Worm (Caenorhabditis elegans): ENCODE data around the gene srw-139.

Gene srw-139

DNA sequence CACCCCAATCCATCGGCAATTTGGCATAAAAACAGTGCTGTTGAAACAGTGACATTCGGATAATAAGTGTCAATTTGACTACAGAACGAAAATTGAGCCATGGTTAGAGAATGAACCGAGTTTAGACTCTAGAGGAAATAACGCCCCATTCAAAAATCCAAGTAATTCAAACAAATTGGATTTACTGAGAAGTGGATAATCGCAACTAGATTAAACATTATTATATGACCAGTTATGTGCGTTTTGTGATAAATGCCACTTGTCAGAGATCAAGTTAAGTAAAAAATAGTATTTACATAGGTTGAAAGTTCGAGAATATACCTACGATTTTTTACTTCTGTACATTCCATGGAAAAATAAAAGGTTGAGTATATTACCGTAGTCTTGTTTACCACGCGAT is at the start of gene srw-139:
srw-139 (minus strand) TSS at position 101 of the 400 bp plus-strand sequence.
- TF ChIP-seq lsy-12 (tag; optimal IDR thresholded peaks at IDR 0.05) (no peak), aly-2 (tag; optimal IDR thresholded peaks at IDR 0.05) (no peak), nhr-76 (tag; optimal IDR thresholded peaks at IDR 0.05) (no peak), sea-2 (GFP tag; optimal IDR thresholded peaks at IDR 0.05) (no peak), fos-1 (tag; optimal IDR thresholded peaks at IDR 0.05) (no peak), elt-1 (tag; optimal IDR thresholded peaks at IDR 0.05) (no peak), ceh-9 (tag; optimal IDR thresholded peaks at IDR 0.05) (no peak), snpc-4 (tag; optimal IDR thresholded peaks at IDR 0.05) (no peak), lin-15B (tag; optimal IDR thresholded peaks at IDR 0.05) (no peak), daf-12 (tag; optimal IDR thresholded peaks at IDR 0.05) (no peak), ZK546.5 (tag; optimal IDR thresholded peaks at IDR 0.05) (no peak), nhr-25 (tag; optimal IDR thresholded peaks at IDR 0.05) (no peak), elt-2 (tag; optimal IDR thresholded peaks at IDR 0.05) (no peak), nfya-1 (tag; optimal IDR thresholded peaks at IDR 0.05; ENCODE audit: insufficient read depth) (no peak), fkh-2 (tag; optimal IDR thresholded peaks at IDR 0.05) (no peak), ceh-16 (tag; optimal IDR thresholded peaks at IDR 0.05) (no peak), pqm-1 (tag; optimal IDR thresholded peaks at IDR 0.05) (no peak), fkh-10 (GFP tag; optimal IDR thresholded peaks at IDR 0.05) (no peak), nhr-77 (tag; optimal IDR thresholded peaks at IDR 0.05) (no peak), ztf-11 (tag; optimal IDR thresholded peaks at IDR 0.05) (no peak)

DNA sequence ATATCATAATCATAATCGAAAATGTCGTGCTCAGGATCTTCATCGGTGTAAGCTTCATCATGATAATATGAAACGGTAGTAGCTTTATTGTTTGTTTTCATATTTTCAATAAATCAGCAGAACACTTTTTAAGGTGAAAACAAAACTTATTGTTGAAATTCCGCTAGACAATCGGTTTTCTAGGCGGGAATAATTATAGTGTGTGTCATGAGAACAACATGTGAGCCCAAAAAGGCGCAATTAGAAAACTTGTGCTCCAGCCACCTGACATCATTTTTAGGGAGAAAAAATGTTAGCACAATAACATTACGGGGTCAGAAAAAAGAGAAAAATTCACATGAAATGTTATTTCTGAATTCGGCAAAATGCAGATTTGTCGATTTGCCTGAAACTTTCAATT is 49.0 kb upstream of the srw-139 start, which contains the start of gene srw-8:
srw-8 (minus strand) TSS at position 101 of the 400 bp plus-strand sequence.
- TF ChIP-seq ceh-28 (tag; optimal IDR thresholded peaks at IDR 0.05) = no peak
- TF ChIP-seq aly-2 (tag; optimal IDR thresholded peaks at IDR 0.05) = no peak
- no peak for TF ChIP-seq skn-1 (tag; optimal IDR thresholded peaks at IDR 0.05)
- no peak for TF ChIP-seq nfya-1 (tag; optimal IDR thresholded peaks at IDR 0.05; ENCODE audit: insufficient read depth)
- no peak for TF ChIP-seq daf-12 (tag; optimal IDR thresholded peaks at IDR 0.05)
- no peak for TF ChIP-seq egl-27 (tag; optimal IDR thresholded peaks at IDR 0.05)
- TF ChIP-seq hmg-11 (tag; optimal IDR thresholded peaks at IDR 0.05) = no peak
- no peak for TF ChIP-seq egl-5 (tag; optimal IDR thresholded peaks at IDR 0.05)
- no peak for TF ChIP-seq nhr-12 (tag; optimal IDR thresholded peaks at IDR 0.05)
- no peak for TF ChIP-seq elt-1 (tag; optimal IDR thresholded peaks at IDR 0.05)
- no peak for TF ChIP-seq nhr-237 (tag; optimal IDR thresholded peaks at IDR 0.05)
- TF ChIP-seq ceh-9 (tag; optimal IDR thresholded peaks at IDR 0.05) = no peak
- no peak for TF ChIP-seq ama-1 (optimal IDR thresholded peaks at IDR 0.05)
- TF ChIP-seq unc-62 (GFP tag; optimal IDR thresholded peaks at IDR 0.05) = no peak
- no peak for TF ChIP-seq pha-4 (tag; optimal IDR thresholded peaks at IDR 0.05)
- TF ChIP-seq lin-39 (tag; optimal IDR thresholded peaks at IDR 0.05) = no peak

DNA sequence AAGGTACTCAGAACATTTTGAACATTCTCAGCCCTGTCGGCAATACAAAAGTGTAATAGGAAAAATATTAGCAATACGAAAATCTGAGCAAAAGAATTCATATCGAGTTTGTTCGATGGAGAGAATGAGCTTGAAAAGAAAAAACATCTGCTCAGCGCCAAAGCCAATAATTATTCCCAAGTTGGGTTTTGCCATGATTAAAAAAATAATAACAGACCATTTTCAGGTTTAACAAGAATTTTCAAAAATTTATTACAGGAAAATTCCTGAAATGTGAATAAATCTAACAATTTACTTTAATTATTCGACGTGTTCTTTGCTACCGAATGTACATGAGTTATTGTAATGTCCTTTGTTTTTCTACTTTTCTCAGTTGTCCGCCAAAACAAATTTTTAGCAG is 47.1 kb upstream of the srw-139 start, which contains the start of gene irld-38:
irld-38 (minus strand) TSS at position 101 of the 400 bp plus-strand sequence.
- TF ChIP-seq nhr-12 (tag; optimal IDR thresholded peaks at IDR 0.05) = no peak
- no peak for TF ChIP-seq hmg-11 (tag; optimal IDR thresholded peaks at IDR 0.05)
- TF ChIP-seq fkh-2 (tag; optimal IDR thresholded peaks at IDR 0.05) = no peak
- TF ChIP-seq mml-1 (tag; optimal IDR thresholded peaks at IDR 0.05) = no peak
- TF ChIP-seq ceh-9 (tag; optimal IDR thresholded peaks at IDR 0.05) = no peak
- no peak for TF ChIP-seq sea-2 (GFP tag; optimal IDR thresholded peaks at IDR 0.05)
- TF ChIP-seq jun-1 (tag; optimal IDR thresholded peaks at IDR 0.05) = no peak
- TF ChIP-seq ceh-28 (tag; optimal IDR thresholded peaks at IDR 0.05) = no peak
- no peak for TF ChIP-seq ZK546.5 (tag; optimal IDR thresholded peaks at IDR 0.05)
- TF ChIP-seq eor-1 (tag; optimal IDR thresholded peaks at IDR 0.05) = no peak
- no peak for TF ChIP-seq lin-39 (tag; optimal IDR thresholded peaks at IDR 0.05)
- TF ChIP-seq pqm-1 (tag; optimal IDR thresholded peaks at IDR 0.05) = no peak

DNA sequence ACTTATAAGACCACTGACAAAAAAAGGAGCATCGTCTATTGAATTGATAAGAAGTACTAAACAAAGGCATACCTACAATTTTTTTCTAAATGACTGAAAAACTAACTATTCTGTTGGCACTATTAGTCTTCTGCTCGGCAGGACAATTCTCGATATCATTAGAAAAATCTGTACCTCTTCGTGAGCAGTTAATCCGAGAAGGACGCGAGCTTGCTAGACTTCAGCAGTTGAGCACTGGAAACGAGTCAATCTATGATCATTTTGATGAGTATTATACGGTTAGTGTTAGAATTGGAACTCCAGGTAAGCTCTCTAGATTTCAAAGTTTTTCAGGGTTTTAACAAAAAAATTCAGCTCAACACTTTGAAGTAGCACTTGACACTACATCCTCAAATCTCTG is 43.0 kb upstream of the srw-139 start, which contains the start of gene asp-7:
asp-7 (plus strand) TSS at position 81 of the 400 bp plus-strand sequence.
- TF ChIP-seq elt-2 (tag; optimal IDR thresholded peaks at IDR 0.05) (peak; percentile 15), egl-5 (tag; optimal IDR thresholded peaks at IDR 0.05) (no peak)

DNA sequence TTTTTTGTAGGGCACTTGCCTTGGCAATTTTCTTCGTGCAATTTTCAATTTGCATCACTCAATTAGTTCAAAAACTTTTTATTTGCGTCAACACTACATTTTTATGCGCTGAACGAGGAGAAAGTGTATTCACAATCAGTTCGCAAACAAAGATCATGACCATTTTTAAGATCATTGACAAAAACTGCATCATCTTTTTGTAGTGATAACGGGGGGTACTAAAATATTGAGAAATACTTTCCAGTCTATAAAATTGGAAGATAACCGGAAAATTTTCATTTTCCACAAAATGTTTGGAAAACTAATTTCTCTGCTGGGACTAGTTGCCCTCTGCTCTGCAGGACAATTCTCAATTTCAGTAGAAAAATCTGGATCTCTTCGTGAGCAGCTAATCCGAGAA is 39.1 kb upstream of the srw-139 start, which contains the start of gene asp-8:
asp-8 (plus strand) TSS at position 276 of the 400 bp plus-strand sequence.
- TF ChIP-seq daf-12 (tag; optimal IDR thresholded peaks at IDR 0.05) (no peak), elt-2 (tag; optimal IDR thresholded peaks at IDR 0.05) (peak; percentile 54), eor-1 (tag; optimal IDR thresholded peaks at IDR 0.05) (no peak), nhr-237 (tag; optimal IDR thresholded peaks at IDR 0.05) (no peak)

Measured in whole organism, L3 larva.